Worm (Caenorhabditis elegans) whole organism, L2 larva: Measurements from ENCODE around the gene ZK697.1.

Experiments
- F13H6.1 ChIP-seq: sonication (generic microtip); optimal IDR thresholded peaks from 2 replicates; lab custom pipeline; 2016; ENCODE audit warnings: missing genetic modification characterization, missing compliant biosample characterization
- R02D3.7 ChIP-seq: fragments of 150-350 bp; optimal IDR thresholded peaks from 2 replicates; lab custom pipeline; 2014; ENCODE audit warnings: missing biosample characterization, missing genetic modification characterization
- Y55F3AM.14 ChIP-seq: fragments of 200-800 bp; sonication (Bioruptor generic); optimal IDR thresholded peaks from 2 replicates; lab custom pipeline; 2018; ENCODE audit warnings: mild to moderate bottlenecking, missing genetic modification characterization, missing compliant biosample characterization
- ZK546.5 ChIP-seq: sonication (generic microtip); optimal IDR thresholded peaks from 2 replicates; lab custom pipeline; 2017; ENCODE audit warnings: missing biosample characterization, missing genetic modification characterization
- alr-1 ChIP-seq: fragments of 150-350 bp; optimal IDR thresholded peaks from 2 replicates; lab custom pipeline; 2014; ENCODE audit warnings: missing biosample characterization, missing genetic modification characterization
- ama-1 ChIP-seq: fragments of 150-350 bp; optimal IDR thresholded peaks from 2 replicates; lab custom pipeline; 2018; ENCODE audit warnings: inconsistent platforms
- blmp-1 ChIP-seq: sonication (generic microtip); optimal IDR thresholded peaks from 2 replicates; lab custom pipeline; 2017; ENCODE audit warnings: missing genetic modification characterization, mild to moderate bottlenecking, missing compliant biosample characterization, antibody characterized with exemption, moderate library complexity; ENCODE audit not compliant: insufficient read depth
- ceh-82 ChIP-seq: fragments of 150-350 bp; optimal IDR thresholded peaks from 2 replicates; lab custom pipeline; 2014; ENCODE audit warnings: missing biosample characterization, missing genetic modification characterization
- dmd-4 ChIP-seq: sonication (generic microtip); optimal IDR thresholded peaks from 2 replicates; lab custom pipeline; 2017; ENCODE audit warnings: missing biosample characterization, missing genetic modification characterization
- elt-1 ChIP-seq: fragments of 150-350 bp; optimal IDR thresholded peaks from 2 replicates; lab custom pipeline; 2014; ENCODE audit warnings: missing biosample characterization, missing genetic modification characterization
- elt-3 ChIP-seq: sonication (generic microtip); optimal IDR thresholded peaks from 2 replicates; lab custom pipeline; 2017; ENCODE audit warnings: missing biosample characterization, missing genetic modification characterization
- lin-39 ChIP-seq: fragments of 150-350 bp; optimal IDR thresholded peaks from 2 replicates; lab custom pipeline; 2014; ENCODE audit warnings: missing biosample characterization, missing genetic modification reagents, missing genetic modification characterization
- mab-5 ChIP-seq: fragments of 150-350 bp; optimal IDR thresholded peaks from 2 replicates; lab custom pipeline; 2014; ENCODE audit warnings: missing biosample characterization, missing genetic modification characterization
- mdl-1 ChIP-seq, 2 experiments: fragments of 150-350 bp in 1 of 2; sonication (generic microtip) in 1 of 2; optimal IDR thresholded peaks; 2 replicates each; lab custom pipeline; 2017; ENCODE audit warnings: missing biosample characterization in 2 of 2, missing genetic modification characterization in 2 of 2
- nhr-10 ChIP-seq: sonication (generic microtip); optimal IDR thresholded peaks from 2 replicates; lab custom pipeline; 2017; ENCODE audit warnings: missing biosample characterization, missing genetic modification characterization
- nhr-12 ChIP-seq: fragments of 150-350 bp; optimal IDR thresholded peaks from 2 replicates; lab custom pipeline; 2014; ENCODE audit warnings: missing biosample characterization, missing genetic modification characterization
- nhr-129 ChIP-seq: fragments of 150-350 bp; optimal IDR thresholded peaks from 2 replicates; lab custom pipeline; 2014; ENCODE audit warnings: missing biosample characterization, missing genetic modification characterization
- nhr-21 ChIP-seq: fragments of 150-350 bp; optimal IDR thresholded peaks from 2 replicates; lab custom pipeline; 2014; ENCODE audit warnings: missing biosample characterization, missing genetic modification characterization
- nhr-23 ChIP-seq: fragments of 150-350 bp; optimal IDR thresholded peaks from 2 replicates; lab custom pipeline; 2014; ENCODE audit warnings: missing biosample characterization, missing genetic modification reagents, missing genetic modification characterization
- nhr-237 ChIP-seq: fragments of 150-350 bp; optimal IDR thresholded peaks from 2 replicates; lab custom pipeline; 2014; ENCODE audit warnings: missing biosample characterization, missing genetic modification characterization
- nhr-25 ChIP-seq: fragments of 150-350 bp; sonication (generic microtip); optimal IDR thresholded peaks from 3 replicates; lab custom pipeline; 2014; ENCODE audit warnings: missing biosample characterization, missing genetic modification characterization
- nhr-77 ChIP-seq: fragments of 150-350 bp; optimal IDR thresholded peaks from 2 replicates; lab custom pipeline; 2014; ENCODE audit warnings: missing biosample characterization, missing genetic modification characterization
- peb-1 ChIP-seq: fragments of 150-350 bp; optimal IDR thresholded peaks from 2 replicates; lab custom pipeline; 2014; ENCODE audit warnings: missing biosample characterization, missing genetic modification characterization
- sem-4 ChIP-seq: fragments of 150-350 bp; optimal IDR thresholded peaks from 2 replicates; lab custom pipeline; 2014; ENCODE audit warnings: missing biosample characterization, missing genetic modification reagents, missing genetic modification characterization
- sma-3 ChIP-seq: sonication (generic microtip); optimal IDR thresholded peaks from 2 replicates; lab custom pipeline; 2016; ENCODE audit warnings: missing genetic modification reagents, missing genetic modification characterization, missing compliant biosample characterization
- snpc-4 ChIP-seq: fragments of 150-350 bp; optimal IDR thresholded peaks from 2 replicates; lab custom pipeline; 2014; ENCODE audit warnings: missing biosample characterization, missing genetic modification characterization
- unc-39 ChIP-seq: fragments of 150-350 bp; optimal IDR thresholded peaks from 2 replicates; lab custom pipeline; 2014; ENCODE audit warnings: missing biosample characterization, missing genetic modification characterization
- unc-55 ChIP-seq: fragments of 150-350 bp; sonication (generic microtip); optimal IDR thresholded peaks from 3 replicates; lab custom pipeline; 2014; ENCODE audit warnings: missing biosample characterization, missing genetic modification reagents, missing genetic modification characterization
- unc-62 ChIP-seq: fragments of 150-350 bp; optimal IDR thresholded peaks from 2 replicates; lab custom pipeline; 2014; ENCODE audit warnings: missing biosample characterization, missing genetic modification reagents, missing genetic modification characterization
- zag-1 ChIP-seq: fragments of 150-350 bp; optimal IDR thresholded peaks from 2 replicates; lab custom pipeline; 2014; ENCODE audit warnings: missing biosample characterization, missing genetic modification characterization
- ztf-11 ChIP-seq: sonication (generic microtip); optimal IDR thresholded peaks from 2 replicates; lab custom pipeline; 2017; ENCODE audit warnings: missing biosample characterization, missing genetic modification characterization

Gene ZK697.1

DNA sequence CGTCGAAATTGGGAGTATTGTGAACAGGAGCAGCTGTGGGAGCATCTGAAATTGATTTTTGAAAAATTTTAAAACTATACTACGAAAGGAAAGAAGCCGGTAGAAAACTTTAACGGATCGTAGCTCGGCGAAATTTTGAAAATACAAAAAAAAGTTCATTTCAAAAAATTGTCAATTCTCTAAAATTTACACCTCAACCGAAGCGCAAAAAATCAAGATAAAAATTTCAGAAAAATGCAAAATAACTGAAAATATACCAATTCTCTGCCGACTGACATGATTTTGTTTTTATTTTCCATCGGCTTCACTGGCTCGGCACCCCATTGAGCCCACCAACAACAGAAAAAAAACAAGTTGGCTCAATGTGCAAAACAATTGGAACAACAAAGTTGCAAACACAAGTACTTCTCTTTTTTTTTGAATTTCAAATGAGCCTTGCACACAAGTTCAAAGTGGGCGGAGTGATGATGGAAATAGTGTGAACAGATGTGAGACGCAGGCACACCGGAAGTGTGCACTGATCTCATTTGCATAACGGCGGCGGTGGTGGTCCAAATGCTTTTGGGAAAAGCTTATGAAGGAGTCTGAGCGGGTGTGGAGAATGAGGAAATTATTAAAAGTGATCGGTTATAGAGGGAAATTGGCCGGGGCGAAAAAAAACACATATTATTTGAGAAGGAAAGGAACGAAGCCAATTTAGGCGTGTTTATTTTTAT lies 22.4 kb downstream of the ZK697.1 start, which contains the start of gene F36H9.7:
Gene F36H9.7, minus strand, starts transcription at position 51 of the 716 bp plus-strand sequence.
- TF ChIP-seq ceh-82 (tag; lab: Kevin White, UChicago) (no peak), alr-1 (tag; lab: Kevin White, UChicago) (no peak), blmp-1 (tag; lab: Kevin White, UChicago) (no peak), elt-3 (tag; lab: Kevin White, UChicago) (no peak), nhr-77 (no peak), nhr-23 (tag; lab: Kevin White, UChicago) (no peak), dmd-4 (tag; lab: Kevin White, UChicago) (no peak)

DNA sequence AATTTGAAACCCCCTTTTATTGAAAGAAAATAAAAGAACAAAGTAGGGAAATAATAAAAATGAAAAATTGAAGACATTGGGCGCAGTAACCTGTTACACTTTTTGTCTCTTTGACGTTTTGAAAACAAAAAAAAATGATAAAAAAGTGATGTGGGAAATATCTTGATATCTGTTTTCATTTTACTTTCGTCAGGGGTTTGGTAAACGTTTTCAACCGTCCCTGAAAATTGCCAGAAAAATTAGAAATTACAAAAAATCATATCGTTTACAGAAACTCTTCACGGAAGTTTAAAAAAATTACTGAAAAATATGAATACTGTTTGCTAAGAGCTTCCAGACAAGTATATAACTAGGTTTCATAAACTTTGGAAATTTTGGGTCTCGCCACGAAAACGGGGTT lies 26.5 kb downstream of the ZK697.1 start, which contains the start of gene F36H9.4:
Gene F36H9.4, minus strand, starts transcription at position 101 of the 400 bp plus-strand sequence.
- TF ChIP-seq ama-1 (lab: Kevin White, UChicago): no peak
- TF ChIP-seq nhr-12 (tag; lab: Kevin White, UChicago): no peak
- no peak for TF ChIP-seq zag-1
- no peak for TF ChIP-seq elt-1 (tag; lab: Kevin White, UChicago)
- TF ChIP-seq F13H6.1: no peak
- no peak for TF ChIP-seq elt-3 (tag; lab: Kevin White, UChicago)
- no peak for TF ChIP-seq nhr-10 (tag; lab: Kevin White, UChicago)
- TF ChIP-seq nhr-77: no peak
- TF ChIP-seq Y55F3AM.14 (GFP tag; lab: Kevin White, UChicago): no peak
- TF ChIP-seq ceh-82 (tag; lab: Kevin White, UChicago): no peak
- no peak for TF ChIP-seq R02D3.7 (tag; lab: Kevin White, UChicago)
- TF ChIP-seq ztf-11: no peak
- TF ChIP-seq mdl-1 (tag; optimal IDR thresholded peaks at IDR 0.05; lab: Kevin White, UChicago): no peak
- no peak for TF ChIP-seq blmp-1 (tag; lab: Kevin White, UChicago)
- TF ChIP-seq, all 48 proteins: peak for 0

DNA sequence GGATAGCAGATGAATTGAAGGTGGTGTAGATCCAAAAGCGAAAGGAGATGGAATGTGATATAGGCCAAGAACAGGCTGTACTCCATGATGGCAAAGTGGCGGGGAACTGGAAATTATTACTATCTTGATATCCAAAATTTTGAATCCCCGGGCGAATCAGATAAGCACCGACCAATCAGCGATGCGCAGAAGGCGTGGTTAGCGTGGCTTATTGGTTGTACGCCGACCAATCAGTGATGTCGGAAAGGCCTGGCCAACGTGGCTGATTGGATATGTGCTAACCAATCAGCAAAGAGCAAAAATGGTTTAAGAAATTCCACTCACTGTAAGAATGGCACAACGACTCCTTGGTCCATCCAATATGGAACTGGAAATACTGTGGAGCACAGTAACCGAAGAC lies 27.4 kb downstream of the ZK697.1 start:
- TF ChIP-seq ama-1 (lab: Kevin White, UChicago): no peak
- no peak for TF ChIP-seq peb-1 (tag; lab: Kevin White, UChicago)
- TF ChIP-seq, all 48 proteins: peak for 0

DNA sequence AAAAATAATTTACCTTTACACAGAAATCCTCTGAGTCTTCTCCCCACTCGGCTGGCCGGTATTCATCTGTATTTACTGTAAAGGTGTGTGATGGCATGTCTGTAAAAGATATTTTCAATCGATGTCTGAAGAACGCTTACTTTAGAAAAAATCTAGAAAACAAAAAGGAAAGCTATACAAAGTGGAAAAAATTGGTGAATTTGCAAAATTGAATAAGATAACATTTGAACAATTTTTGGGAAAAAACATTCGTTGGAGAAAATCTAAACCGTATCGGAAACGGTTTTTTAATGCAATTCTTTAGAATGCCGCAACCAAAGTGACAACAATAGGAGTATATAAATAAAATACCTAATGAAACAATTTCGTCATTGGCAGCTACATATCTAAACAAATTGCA lies 29.3 kb downstream of the ZK697.1 start, which contains the start of gene F36H9.5:
Gene F36H9.5, minus strand, starts transcription at position 101 of the 400 bp plus-strand sequence.
- TF ChIP-seq ZK546.5 (tag; lab: Kevin White, UChicago) (no peak), Y55F3AM.14 (GFP tag; lab: Kevin White, UChicago) (no peak), unc-55 (no peak), ceh-82 (tag; lab: Kevin White, UChicago) (no peak), mdl-1 (tag; optimal IDR thresholded peaks at IDR 0.05; lab: Kevin White, UChicago) (no peak), ama-1 (lab: Kevin White, UChicago) (no peak), unc-39 (tag; lab: Kevin White, UChicago) (no peak), R02D3.7 (tag; lab: Kevin White, UChicago) (no peak), elt-1 (tag; lab: Kevin White, UChicago) (no peak), nhr-237 (tag; lab: Kevin White, UChicago) (no peak), snpc-4 (tag; lab: Kevin White, UChicago) (no peak), nhr-25 (tag; lab: Kevin White, UChicago) (no peak), F13H6.1 (no peak)

DNA sequence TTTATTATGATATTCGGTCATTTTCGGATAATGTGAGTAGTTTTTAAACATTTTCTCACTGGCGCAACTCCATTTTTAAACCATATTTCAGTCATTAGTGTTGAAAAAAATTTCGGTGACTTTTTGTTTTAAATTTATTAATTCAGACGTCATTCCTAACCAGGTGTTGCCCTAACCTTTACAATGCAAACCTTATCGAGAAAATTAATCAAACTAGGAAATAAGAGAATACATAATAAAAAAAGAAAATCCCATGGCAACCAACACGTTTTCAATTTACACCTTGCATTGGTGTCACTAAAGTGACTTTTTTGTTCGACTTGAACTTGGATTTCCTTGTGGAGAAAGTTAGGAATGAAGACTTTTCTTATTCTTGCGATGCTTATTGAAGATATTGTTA lies 35.6 kb downstream of the ZK697.1 start, which contains the start of gene F36H9.2:
Gene F36H9.2, plus strand, starts transcription at position 301 of the 400 bp plus-strand sequence.
- TF ChIP-seq nhr-129 (tag; lab: Kevin White, UChicago) (no peak), nhr-12 (tag; lab: Kevin White, UChicago) (no peak), Y55F3AM.14 (GFP tag; lab: Kevin White, UChicago) (no peak), unc-62 (GFP tag; lab: Kevin White, UChicago) (no peak), nhr-237 (tag; lab: Kevin White, UChicago) (no peak), lin-39 (tag; lab: Kevin White, UChicago) (no peak), nhr-23 (tag; lab: Kevin White, UChicago) (no peak), sem-4 (tag; lab: Kevin White, UChicago) (no peak), alr-1 (tag; lab: Kevin White, UChicago) (no peak), mab-5 (tag; lab: Kevin White, UChicago) (no peak), F13H6.1 (no peak)

DNA sequence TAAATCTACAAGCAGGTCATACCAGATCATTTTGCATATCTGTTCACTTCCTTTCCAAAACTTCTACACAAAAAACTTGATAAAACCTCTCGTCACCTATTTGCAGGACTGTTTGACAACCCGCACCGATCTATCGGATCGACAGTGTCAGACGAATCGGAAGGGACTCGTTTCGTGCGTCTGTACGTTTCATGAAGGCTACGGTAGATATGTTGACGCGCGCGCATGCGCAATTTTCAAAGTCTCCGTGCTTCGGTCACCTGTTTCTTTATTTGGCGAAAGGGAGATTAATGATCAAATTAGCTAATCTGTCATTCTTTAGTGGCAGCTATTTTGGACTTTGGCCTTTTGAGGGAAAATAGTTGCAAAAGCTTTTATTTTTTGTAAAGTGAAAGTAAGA lies 36.9 kb downstream of the ZK697.1 start:
- TF ChIP-seq nhr-25 (tag; lab: Kevin White, UChicago): peak; percentile 76
- peak; percentile 59 for TF ChIP-seq blmp-1 (tag; lab: Kevin White, UChicago)
- peak; percentile 78 for TF ChIP-seq nhr-21 (tag; lab: Kevin White, UChicago)
- TF ChIP-seq sem-4 (tag; lab: Kevin White, UChicago): peak; percentile 3
- peak; percentile 26 for TF ChIP-seq sma-3 (GFP tag; lab: Kevin White, UChicago)
- TF ChIP-seq unc-55: no peak
